Worm (Caenorhabditis elegans): Measurements from ENCODE around the gene vps-32.1.

The vps-32.1 gene

DNA sequence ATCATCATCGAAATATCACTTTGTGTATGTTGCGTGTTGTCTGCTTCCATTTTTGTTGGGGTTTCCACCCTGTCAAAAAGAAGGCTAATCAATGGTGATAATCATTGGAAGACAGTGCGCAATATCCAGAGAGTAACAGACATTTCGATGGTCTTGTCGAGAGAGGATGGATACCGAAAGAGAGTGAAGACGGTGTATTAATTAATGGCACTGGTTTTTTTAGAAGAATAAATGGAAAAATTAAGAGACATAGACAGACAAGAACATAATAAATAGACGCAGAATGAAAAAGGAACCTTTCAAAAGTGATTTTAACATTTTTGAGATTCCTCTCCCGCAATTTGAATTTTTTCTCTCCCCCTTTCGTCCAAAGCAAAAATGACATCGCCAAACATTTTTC is 29.5 kb downstream of the vps-32.1 start:
- TF ChIP-seq lin-38 (GFP tag; IDR thresholded peaks at IDR 0.05) (no peak), mdl-1 (tag; optimal IDR thresholded peaks at IDR 0.05) (peak in 1 of 2 experiments; percentile 18), set-16 (GFP tag; IDR thresholded peaks at IDR 0.05) (no peak), php-3 (GFP tag; IDR thresholded peaks at IDR 0.05) (no peak), dmd-6 (GFP tag; IDR thresholded peaks at IDR 0.05) (no peak), mdt-29 (GFP tag; IDR thresholded peaks at IDR 0.05) (no peak), F37D6.2 (tag; optimal IDR thresholded peaks at IDR 0.05) (no peak), ceh-32 (tag; optimal IDR thresholded peaks at IDR 0.05; ENCODE audit: poor library complexity) (no peak), unc-39 (tag; optimal IDR thresholded peaks at IDR 0.05) (no peak), lim-7 (GFP tag; IDR thresholded peaks at IDR 0.05) (no peak), zip-2 (tag; optimal IDR thresholded peaks at IDR 0.05) (no peak), madf-9 (GFP tag; conservative IDR thresholded peaks at IDR 0.05) (no peak), aha-1 (tag) (peak; percentile 23), T20F7.1 (GFP tag; optimal IDR thresholded peaks at IDR 0.05) (no peak), arid-1 (GFP tag; conservative IDR thresholded peaks at IDR 0.05) (no peak), tra-1 (GFP tag; IDR thresholded peaks at IDR 0.05) (0 out of 2 replicates have a peak, but pooled peaks have one; percentile 38), pha-4 (GFP tag; IDR thresholded peaks at IDR 0.05) (no peak), pha-4 (tag; optimal IDR thresholded peaks at IDR 0.05) (no peak), Y75B8A.6 (GFP tag; IDR thresholded peaks at IDR 0.05) (no peak), lsy-2 (tag; optimal IDR thresholded peaks at IDR 0.05) (no peak), spr-1 (tag; optimal IDR thresholded peaks at IDR 0.05) (no peak), mxl-2 (GFP tag; conservative IDR thresholded peaks at IDR 0.05) (no peak), F44E2.7 (GFP tag; IDR thresholded peaks at IDR 0.05) (no peak), gei-8 (GFP tag; optimal IDR thresholded peaks at IDR 0.05) (no peak), nhr-237 (tag; optimal IDR thresholded peaks at IDR 0.05) (no peak), hlh-11 (tag; optimal IDR thresholded peaks at IDR 0.05) (peak; percentile 19), nhr-10 (tag; optimal IDR thresholded peaks at IDR 0.05) (no peak), lin-39 (tag; optimal IDR thresholded peaks at IDR 0.05) (no peak), D1046.2 (GFP tag; IDR thresholded peaks at IDR 0.05) (no peak), ctbp-1 (GFP tag; IDR thresholded peaks at IDR 0.05) (no peak), lin-15B (tag; optimal IDR thresholded peaks at IDR 0.05) (no peak), mxl-3 (GFP tag; optimal IDR thresholded peaks at IDR 0.05) (no peak), unc-62 (GFP tag; optimal IDR thresholded peaks at IDR 0.05 in 1 of 2) (peak in 1 of 2 experiments; percentile 39), unc-62 (tag; optimal IDR thresholded peaks at IDR 0.05) (no peak), hif-1 (tag; optimal IDR thresholded peaks at IDR 0.05) (no peak), zfp-3 (GFP tag; conservative IDR thresholded peaks at IDR 0.05) (no peak), jun-1 (tag; optimal IDR thresholded peaks at IDR 0.05) (no peak), Y48G9A.11 (GFP tag; IDR thresholded peaks at IDR 0.05) (no peak), F49E8.2 (tag; optimal IDR thresholded peaks at IDR 0.05; ENCODE audit: borderline replicate concordance) (no peak), ceh-62 (tag; optimal IDR thresholded peaks at IDR 0.05) (no peak), nhr-28 (tag; optimal IDR thresholded peaks at IDR 0.05) (peak; percentile 37), unc-130 (GFP tag; optimal IDR thresholded peaks at IDR 0.05) (no peak), daf-8 (GFP tag; IDR thresholded peaks at IDR 0.05) (no peak), mep-1 (tag; optimal IDR thresholded peaks at IDR 0.05) (no peak), cey-2 (tag; optimal IDR thresholded peaks at IDR 0.05; ENCODE audit: borderline replicate concordance, insufficient read depth) (peak; percentile 19), spr-3 (GFP tag; optimal IDR thresholded peaks at IDR 0.05) (no peak), nhr-48 (tag; optimal IDR thresholded peaks at IDR 0.05) (no peak), vab-7 (GFP tag; IDR thresholded peaks at IDR 0.05) (no peak), F10B5.3 (tag; optimal IDR thresholded peaks at IDR 0.05) (no peak), ZK546.5 (tag; optimal IDR thresholded peaks at IDR 0.05) (no peak), madf-5 (GFP tag; IDR thresholded peaks at IDR 0.05) (no peak)
